Fruit fly (Drosophila melanogaster): ENCODE results near the gene CG17359.

CG17359 gene

dm6 chr3L:13964635-13965501 lies 34.2 kb downstream of the CG17359 start, which contains the start of the genes Meics, Nxf3 and ssp2:
Gene Meics (minus strand): TSS chr3L:13964702.
Gene Nxf3 (plus strand): TSS chr3L:13965203.
Gene ssp2 (plus strand): TSS chr3L:13965203.
- peak; percentile 5 for TF ChIP-seq CG17801 (GFP tag; optimal IDR thresholded peaks at IDR 0.05; ENCODE audit: partially characterized antibody)

- no peak for TF ChIP-seq CG17801 (GFP tag; optimal IDR thresholded peaks at IDR 0.05; ENCODE audit: partially characterized antibody)
Observed at dm6 chr3L:13957789-13958188, 41.3 kb downstream of the CG17359 start.

dm6 chr3L:13957212-13957668 lies 41.8 kb downstream of the CG17359 start:
- TF ChIP-seq CG17801 (GFP tag; optimal IDR thresholded peaks at IDR 0.05; ENCODE audit: partially characterized antibody), result no peak

dm6 chr3L:13956667-13957066 lies 42.4 kb downstream of the CG17359 start:
- no peak for TF ChIP-seq CG17801 (GFP tag; optimal IDR thresholded peaks at IDR 0.05; ENCODE audit: partially characterized antibody)

- TF ChIP-seq CG17801 (GFP tag; optimal IDR thresholded peaks at IDR 0.05; ENCODE audit: partially characterized antibody), result peak; percentile 11
Observed at dm6 chr3L:13952484-13953048, 46.5 kb downstream of the CG17359 start.

- TF ChIP-seq CG17801 (GFP tag; optimal IDR thresholded peaks at IDR 0.05; ENCODE audit: partially characterized antibody), result no peak
Observed at dm6 chr3L:13951564-13951963, 47.5 kb downstream of the CG17359 start.

dm6 chr3L:13949440-13950066 lies 49.5 kb downstream of the CG17359 start:
- no peak for TF ChIP-seq CG17801 (GFP tag; optimal IDR thresholded peaks at IDR 0.05; ENCODE audit: partially characterized antibody)
